Fruit fly (Drosophila melanogaster) whole organism, embryonic: ENCODE measurements around the gene mad2.

Experiments used
- Asciz ChIP-seq: fragments of 200-800 bp; sonication (Bioruptor generic); optimal IDR thresholded peaks from 2 replicates; lab custom pipeline; 2017; ENCODE audit warnings: missing biosample characterization, mild to moderate bottlenecking, missing genetic modification characterization, missing genetic modification reagents
- CG10147 ChIP-seq: fragments of 200-800 bp; sonication (Bioruptor generic); optimal IDR thresholded peaks from 2 replicates; lab custom pipeline; 2019; ENCODE audit warnings: missing biosample characterization, mild to moderate bottlenecking, missing genetic modification characterization, moderate library complexity
- CG10274 ChIP-seq: fragments of 200-800 bp; sonication (Bioruptor generic); optimal IDR thresholded peaks from 3 replicates; lab custom pipeline; 2017; ENCODE audit warnings: missing biosample characterization, mild to moderate bottlenecking, missing genetic modification characterization
- CG12071 ChIP-seq: fragments of 200-800 bp; sonication (Bioruptor generic); optimal IDR thresholded peaks from 3 replicates; lab custom pipeline; 2018; ENCODE audit warnings: missing biosample characterization, mild to moderate bottlenecking, missing genetic modification characterization
- CG12104 ChIP-seq: fragments of 200-800 bp; sonication (Bioruptor generic); optimal IDR thresholded peaks from 3 replicates; lab custom pipeline; 2016; ENCODE audit warnings: missing biosample characterization, missing genetic modification characterization
- CG12219 ChIP-seq: fragments of 200-800 bp; sonication (Bioruptor generic); optimal IDR thresholded peaks from 3 replicates; lab custom pipeline; 2018; ENCODE audit warnings: missing biosample characterization, mild to moderate bottlenecking, missing genetic modification characterization
- CG12942 ChIP-seq: fragments of 200-800 bp; sonication (Bioruptor generic); optimal IDR thresholded peaks from 3 replicates; lab custom pipeline; 2016; ENCODE audit warnings: missing biosample characterization, missing genetic modification characterization
- CG17612 ChIP-seq: fragments of 200-800 bp; sonication (Bioruptor generic); IDR thresholded peaks from 2 replicates; pipeline ENCODE4 v1.3.6; 2022; ENCODE audit warnings: missing biosample characterization, missing genetic modification characterization
- CG18262 ChIP-seq: fragments of 200-800 bp; optimal IDR thresholded peaks from 3 replicates; lab custom pipeline; 2019; ENCODE audit warnings: missing biosample characterization, mild to moderate bottlenecking, missing genetic modification characterization, moderate library complexity
- CG18764 ChIP-seq: fragments of 200-800 bp; sonication (Bioruptor generic); optimal IDR thresholded peaks from 3 replicates; lab custom pipeline; 2016; ENCODE audit warnings: missing biosample characterization, missing genetic modification characterization
- CG2712 ChIP-seq: fragments of 200-800 bp; optimal IDR thresholded peaks from 3 replicates; lab custom pipeline; 2019; ENCODE audit warnings: missing biosample characterization, mild to moderate bottlenecking, missing genetic modification characterization, moderate library complexity
- CG31365 ChIP-seq: fragments of 200-800 bp; sonication (Bioruptor generic); optimal IDR thresholded peaks from 2 replicates; lab custom pipeline; 2018; ENCODE audit warnings: missing biosample characterization, mild to moderate bottlenecking, missing genetic modification characterization
- CG3407 ChIP-seq: fragments of 200-800 bp; sonication (Bioruptor generic); optimal IDR thresholded peaks from 2 replicates; lab custom pipeline; 2018; ENCODE audit warnings: missing biosample characterization, mild to moderate bottlenecking, missing genetic modification characterization
- CG6689 ChIP-seq: fragments of 200-800 bp; sonication (Bioruptor generic); IDR thresholded peaks from 2 replicates; pipeline ENCODE4 v1.3.6; 2022; ENCODE audit warnings: missing biosample characterization, missing genetic modification characterization
- CG7372 ChIP-seq: fragments of 200-800 bp; sonication (Bioruptor generic); IDR thresholded peaks from 2 replicates; pipeline ENCODE4 v1.3.6; 2022; ENCODE audit warnings: missing biosample characterization, missing genetic modification characterization
- CG7963 ChIP-seq: fragments of 200-800 bp; sonication (Bioruptor generic); IDR thresholded peaks from 3 replicates; pipeline ENCODE4 v1.3.6; 2022; ENCODE audit warnings: missing biosample characterization, missing genetic modification characterization; ENCODE audit not compliant: partially characterized antibody
- CHES-1-like ChIP-seq: fragments of 200-800 bp; sonication (Bioruptor generic); optimal IDR thresholded peaks from 2 replicates; lab custom pipeline; 2016; ENCODE audit warnings: missing biosample characterization, missing genetic modification characterization
- CoRest ChIP-seq: fragments of 200-800 bp; sonication (Bioruptor generic); optimal IDR thresholded peaks from 3 replicates; lab custom pipeline; 2018; ENCODE audit warnings: missing biosample characterization, mild to moderate bottlenecking, missing genetic modification characterization, moderate library complexity
- D ChIP-seq, 2 experiments: fragments of 200-800 bp in 1 of 2; fragments of >200 bp in 1 of 2; sonication (Bioruptor generic) in 1 of 2; optimal IDR thresholded peaks; 2 replicates in 1 of 2; 3 replicates in 1 of 2; lab custom pipeline; 2017; ENCODE audit warnings: mild to moderate bottlenecking in 1 of 2, missing biosample characterization in 1 of 2, missing genetic modification characterization in 1 of 2, missing genetic modification reagents in 1 of 2
- Elba2 ChIP-seq: fragments of 200-800 bp; sonication (Bioruptor generic); optimal IDR thresholded peaks from 3 replicates; lab custom pipeline; 2016; ENCODE audit warnings: missing biosample characterization, missing genetic modification characterization
- HLH3B ChIP-seq: fragments of 200-800 bp; sonication (Bioruptor generic); IDR thresholded peaks from 2 replicates; pipeline ENCODE4 v1.3.6; 2022; ENCODE audit warnings: missing biosample characterization, missing genetic modification characterization
- HLHmδ ChIP-seq: fragments of 200-800 bp; sonication (Bioruptor generic); optimal IDR thresholded peaks from 2 replicates; lab custom pipeline; 2018; ENCODE audit warnings: missing biosample characterization, mild to moderate bottlenecking, missing genetic modification characterization, moderate library complexity
- Mrtf ChIP-seq: fragments of 200-800 bp; sonication (Bioruptor generic); IDR thresholded peaks from 3 replicates; pipeline ENCODE4 v1.3.6; 2022; ENCODE audit warnings: missing biosample characterization, missing genetic modification characterization
- Rfx ChIP-seq: fragments of 200-800 bp; sonication (Bioruptor generic); IDR thresholded peaks from 2 replicates; pipeline ENCODE4 v1.3.6; 2022; ENCODE audit warnings: missing biosample characterization, missing genetic modification characterization
- Sry-β ChIP-seq: fragments of 200-800 bp; sonication (Bioruptor generic); optimal IDR thresholded peaks from 2 replicates; lab custom pipeline; 2018; ENCODE audit warnings: missing biosample characterization, mild to moderate bottlenecking, missing genetic modification characterization, moderate library complexity
- Tbp ChIP-seq: fragments of >200 bp; optimal IDR thresholded peaks from 2 replicates; lab custom pipeline; 2018; ENCODE audit warnings: missing biosample characterization, missing genetic modification characterization
- ac ChIP-seq: fragments of 200-800 bp; sonication (Bioruptor generic); optimal IDR thresholded peaks from 3 replicates; lab custom pipeline; 2017; ENCODE audit warnings: missing biosample characterization, mild to moderate bottlenecking, missing genetic modification characterization
- bigmax ChIP-seq: fragments of 200-800 bp; sonication (Bioruptor generic); optimal IDR thresholded peaks from 2 replicates; lab custom pipeline; 2018; ENCODE audit warnings: missing biosample characterization, mild to moderate bottlenecking, missing genetic modification characterization
- cg ChIP-seq: fragments of 200-800 bp; sonication (Bioruptor generic); optimal IDR thresholded peaks from 3 replicates; lab custom pipeline; 2019; ENCODE audit warnings: missing biosample characterization, mild to moderate bottlenecking, missing genetic modification characterization, moderate library complexity
- chinmo ChIP-seq: fragments of 200-800 bp; sonication (Bioruptor generic); IDR thresholded peaks from 4 replicates; pipeline ENCODE4 v1.3.6; 2022; ENCODE audit warnings: missing biosample characterization, missing genetic modification characterization; ENCODE audit not compliant: partially characterized antibody
- corto ChIP-seq: fragments of 200-800 bp; sonication (Bioruptor generic); optimal IDR thresholded peaks from 2 replicates; lab custom pipeline; 2016; ENCODE audit warnings: missing biosample characterization, mild to moderate bottlenecking, missing genetic modification characterization, moderate library complexity
- gcm ChIP-seq: fragments of 200-800 bp; sonication (Bioruptor generic); optimal IDR thresholded peaks from 2 replicates; lab custom pipeline; 2019; ENCODE audit warnings: missing biosample characterization, mild to moderate bottlenecking, missing genetic modification characterization, moderate library complexity
- hb ChIP-seq: fragments of 200-800 bp; sonication (Bioruptor generic); IDR thresholded peaks from 3 replicates; pipeline ENCODE4 v1.3.6; 2022; ENCODE audit warnings: missing biosample characterization, missing genetic modification characterization; ENCODE audit not compliant: partially characterized antibody
- hbn ChIP-seq: fragments of 200-800 bp; sonication (Bioruptor generic); IDR thresholded peaks from 2 replicates; pipeline ENCODE4 v1.3.6; 2022; ENCODE audit warnings: missing biosample characterization, missing genetic modification characterization; ENCODE audit not compliant: partially characterized antibody
- hth ChIP-seq: fragments of >200 bp; optimal IDR thresholded peaks from 2 replicates; lab custom pipeline; 2017; ENCODE audit warnings: inconsistent platforms
- mirr ChIP-seq: fragments of 200-800 bp; sonication (Bioruptor generic); optimal IDR thresholded peaks from 3 replicates; lab custom pipeline; 2018; ENCODE audit warnings: missing biosample characterization, mild to moderate bottlenecking, missing genetic modification characterization
- nau ChIP-seq: fragments of 200-800 bp; sonication (Bioruptor generic); optimal IDR thresholded peaks from 3 replicates; lab custom pipeline; 2017; ENCODE audit warnings: missing biosample characterization, mild to moderate bottlenecking, missing genetic modification characterization, missing genetic modification reagents
- oc ChIP-seq: fragments of 200-800 bp; sonication (Bioruptor generic); optimal IDR thresholded peaks from 2 replicates; lab custom pipeline; 2018; ENCODE audit warnings: missing biosample characterization, mild to moderate bottlenecking, missing genetic modification characterization, moderate library complexity
- otp ChIP-seq: fragments of 200-800 bp; sonication (Bioruptor generic); IDR thresholded peaks from 3 replicates; pipeline ENCODE4, ENCODE4 v1.3.6; 2022; ENCODE audit warnings: missing biosample characterization, missing genetic modification characterization
- p53 ChIP-seq: fragments of 200-800 bp; sonication (Bioruptor generic); optimal IDR thresholded peaks from 2 replicates; lab custom pipeline; 2016; ENCODE audit warnings: missing biosample characterization, missing genetic modification characterization
- salm ChIP-seq: fragments of 200-800 bp; sonication (Bioruptor generic); optimal IDR thresholded peaks from 2 replicates; lab custom pipeline; 2018; ENCODE audit warnings: missing biosample characterization, mild to moderate bottlenecking, missing genetic modification characterization
- sens-2 ChIP-seq: fragments of 200-800 bp; sonication (Bioruptor generic); IDR thresholded peaks from 2 replicates; pipeline ENCODE4 v1.3.6; 2022; ENCODE audit warnings: missing biosample characterization, missing genetic modification characterization
- sisA ChIP-seq: fragments of 200-800 bp; sonication (Bioruptor generic); IDR thresholded peaks from 2 replicates; pipeline ENCODE4 v1.3.6; 2022; ENCODE audit warnings: missing biosample characterization, missing genetic modification characterization
- stc ChIP-seq: fragments of 200-800 bp; sonication (Bioruptor generic); IDR thresholded peaks from 2 replicates; pipeline ENCODE4 v1.3.6; 2022; ENCODE audit warnings: missing biosample characterization, missing genetic modification characterization
- tgo ChIP-seq: fragments of 200-800 bp; sonication (Bioruptor generic); IDR thresholded peaks from 3 replicates; pipeline ENCODE4 v1.3.6; 2022; ENCODE audit warnings: missing biosample characterization, missing genetic modification characterization
- tna ChIP-seq: fragments of 200-800 bp; sonication (Bioruptor generic); IDR thresholded peaks from 2 replicates; pipeline ENCODE4 v1.3.6; 2022; ENCODE audit warnings: missing biosample characterization, missing genetic modification characterization; ENCODE audit not compliant: partially characterized antibody
- z ChIP-seq: fragments of 200-800 bp; sonication (Bioruptor generic); IDR thresholded peaks from 3 replicates; pipeline ENCODE4 v1.3.6; 2022; ENCODE audit warnings: missing biosample characterization, missing genetic modification characterization
- zen ChIP-seq: fragments of 200-800 bp; sonication (Bioruptor generic); optimal IDR thresholded peaks from 3 replicates; lab custom pipeline; 2018; ENCODE audit warnings: missing biosample characterization, mild to moderate bottlenecking, missing genetic modification characterization, moderate library complexity

mad2 gene

dm6 chr3L:5823763-5824445, 11.0 kb upstream of the mad2 start (continued):
- TF ChIP-seq corto (GFP tag; lab: Kevin White, UChicago) (no peak), CG18764 (GFP tag; lab: Kevin White, UChicago) (peak; percentile 90), mirr (peak; percentile 55), hbn (no peak), CG7963 (no peak), bigmax (peak; percentile 57), zen (tag; lab: Kevin White, UChicago) (peak; percentile 67), chinmo (GFP tag; lab: Robert Waterston, UW) (no peak), gcm (GFP tag; lab: Kevin White, UChicago) (peak; percentile 66), tna (GFP tag; lab: Robert Waterston, UW) (no peak), CG17612 (GFP tag; lab: Robert Waterston, UW) (no peak), p53 (GFP tag; lab: Kevin White, UChicago) (peak; percentile 81), Sry-β (GFP tag; lab: Kevin White, UChicago) (peak; percentile 72), CG12104 (GFP tag; lab: Kevin White, UChicago) (peak; percentile 85), CG2712 (tag; lab: Kevin White, UChicago) (peak; percentile 84), z (GFP tag; lab: Robert Waterston, UW) (0 out of 3 replicates have a peak, but pooled peaks have one; percentile 51), CG6689 (peak; percentile 49; the same call in 1 of the 2 replicates), CG31365 (tag; lab: Kevin White, UChicago) (peak; percentile 83), CG7372 (no peak), cg (GFP tag; lab: Kevin White, UChicago) (no peak), hth (lab: Kevin White, UChicago) (no peak), CG12219 (GFP tag; lab: Kevin White, UChicago) (peak; percentile 80), CG18262 (tag; lab: Kevin White, UChicago) (peak; percentile 81), CG10147 (GFP tag; lab: Kevin White, UChicago) (peak; percentile 73), D (optimal IDR thresholded peaks at IDR 0.05; lab: Kevin White, UChicago) (no peak), D (GFP tag; optimal IDR thresholded peaks at IDR 0.05; lab: Kevin White, UChicago) (peak; percentile 92), oc (tag; lab: Kevin White, UChicago) (peak; percentile 87), CG12942 (GFP tag; lab: Kevin White, UChicago) (peak; percentile 84), CG3407 (peak; percentile 92), Mrtf (GFP tag; lab: Robert Waterston, UW) (no peak), Tbp (GFP tag; lab: Kevin White, UChicago) (no peak), CHES-1-like (GFP tag; lab: Kevin White, UChicago) (peak; percentile 81), tgo (GFP tag; lab: Robert Waterston, UW) (peak; percentile 48; the same call in 1 of the 3 replicates), salm (peak; percentile 74), sisA (GFP tag; lab: Robert Waterston, UW) (peak; percentile 26; the same call in 1 of the 2 replicates), otp (GFP tag; lab: Robert Waterston, UW) (peak; percentile 66; the same call in 1 of the 3 replicates), Asciz (GFP tag; lab: Kevin White, UChicago) (peak; percentile 96), stc (GFP tag; lab: Robert Waterston, UW) (peak; percentile 47; the same call in 1 of the 2 replicates), CG10274 (peak; percentile 45), CoRest (peak; percentile 73), nau (GFP tag; lab: Kevin White, UChicago) (peak; percentile 92), Rfx (peak; percentile 59; the same call in 1 of the 2 replicates), Elba2 (GFP tag; lab: Kevin White, UChicago) (no peak), HLHmδ (GFP tag; lab: Kevin White, UChicago) (peak; percentile 88), HLH3B (GFP tag; lab: Robert Waterston, UW) (peak; percentile 46; the same call in 1 of the 2 replicates), hb (no peak), ac (GFP tag; lab: Kevin White, UChicago) (peak; percentile 81), sens-2 (GFP tag; lab: Robert Waterston, UW) (no peak), CG12071 (peak; percentile 93)
